Worm (Caenorhabditis elegans): ENCODE data around the gene T24H7.8.

T24H7.8 gene

ce11 chrII:6269805-6270414 is 28.1 kb downstream of the T24H7.8 start, which contains the start of gene F13H8.2 (continued):
- TF ChIP-seq pbrm-1 (GFP tag; IDR thresholded peaks at IDR 0.05) (peak; percentile 92), cebp-2 (GFP tag; IDR thresholded peaks at IDR 0.05) (0 out of 2 replicates have a peak, but pooled peaks have one; percentile 32), Y53F4B.3 (GFP tag; IDR thresholded peaks at IDR 0.05) (peak; percentile 85), bed-1 (GFP tag; IDR thresholded peaks at IDR 0.05) (no peak), egrh-3 (GFP tag; IDR thresholded peaks at IDR 0.05) (peak; percentile 75), nhr-80 (tag; optimal IDR thresholded peaks at IDR 0.05) (peak; percentile 10), aptf-3 (GFP tag; IDR thresholded peaks at IDR 0.05) (no peak), dpl-1 (GFP tag; optimal IDR thresholded peaks at IDR 0.05) (peak; percentile 68), ceh-27 (GFP tag; optimal IDR thresholded peaks at IDR 0.05) (peak; percentile 69), snpc-1.1 (tag; optimal IDR thresholded peaks at IDR 0.05; ENCODE audit: insufficient read depth) (no peak), T26A5.8 (tag; optimal IDR thresholded peaks at IDR 0.05) (no peak), lir-1 (GFP tag; conservative IDR thresholded peaks at IDR 0.05) (peak; percentile 69), B0019.2 (GFP tag; conservative IDR thresholded peaks at IDR 0.05) (peak; percentile 84), zfh-2 (GFP tag; conservative IDR thresholded peaks at IDR 0.05) (0 out of 2 replicates have a peak, but pooled peaks have one; percentile 18), mcd-1 (GFP tag; IDR thresholded peaks at IDR 0.05) (peak; percentile 90), ztf-25 (GFP tag; IDR thresholded peaks at IDR 0.05) (peak; percentile 76; the same call in 1 of the 2 replicates), T07F8.4 (tag; optimal IDR thresholded peaks at IDR 0.05) (no peak), C06A6.2 (GFP tag; conservative IDR thresholded peaks at IDR 0.05) (peak; percentile 85), madf-8 (GFP tag; conservative IDR thresholded peaks at IDR 0.05) (peak; percentile 68), F49E8.2 (tag; optimal IDR thresholded peaks at IDR 0.05; ENCODE audit: insufficient read depth) (peak; percentile 6), K11D2.4 (GFP tag; IDR thresholded peaks at IDR 0.05) (peak; percentile 84), ztf-18 (tag; optimal IDR thresholded peaks at IDR 0.05) (peak; percentile 56), efl-1 (GFP tag; optimal IDR thresholded peaks at IDR 0.05) (peak; percentile 76), hmg-20 (GFP tag; IDR thresholded peaks at IDR 0.05) (0 out of 2 replicates have a peak, but pooled peaks have one; percentile 43), ekl-4 (GFP tag; IDR thresholded peaks at IDR 0.05) (peak; percentile 86), F33H1.4 (GFP tag; IDR thresholded peaks at IDR 0.05) (peak; percentile 73), attf-5 (GFP tag; optimal IDR thresholded peaks at IDR 0.05) (peak; percentile 84), ztf-26 (tag; optimal IDR thresholded peaks at IDR 0.05) (peak; percentile 13), snpc-3.4 (tag; optimal IDR thresholded peaks at IDR 0.05) (no peak), him-1 (tag; optimal IDR thresholded peaks at IDR 0.05) (peak; percentile 19), sptf-2 (GFP tag; optimal IDR thresholded peaks at IDR 0.05) (no peak), ztf-6 (GFP tag; IDR thresholded peaks at IDR 0.05) (peak; percentile 50; the same call in 1 of the 2 replicates), tbx-9 (tag; optimal IDR thresholded peaks at IDR 0.05; ENCODE audit: borderline replicate concordance) (no peak), F23B12.7 (tag; optimal IDR thresholded peaks at IDR 0.05; ENCODE audit: insufficient read depth) (peak; percentile 95), athp-1 (tag; optimal IDR thresholded peaks at IDR 0.05) (no peak), dox-1 (GFP tag; IDR thresholded peaks at IDR 0.05) (peak; percentile 96), tlf-1 (GFP tag; optimal IDR thresholded peaks at IDR 0.05) (peak; percentile 52), madf-10 (tag; optimal IDR thresholded peaks at IDR 0.05) (peak; percentile 23), hsf-1 (GFP tag; IDR thresholded peaks at IDR 0.05) (peak; percentile 37; the same call in 1 of the 2 replicates), egl-44 (GFP tag; IDR thresholded peaks at IDR 0.05) (peak; percentile 66; the same call in 1 of the 2 replicates), aptf-2 (GFP tag; conservative IDR thresholded peaks at IDR 0.05) (peak; percentile 89; the same call in 1 of the 2 replicates), let-526 (GFP tag; IDR thresholded peaks at IDR 0.05) (0 out of 2 replicates have a peak, but pooled peaks have one; percentile 9), lin-54 (GFP tag; optimal IDR thresholded peaks at IDR 0.05) (peak; percentile 96), unc-62 (GFP tag; optimal IDR thresholded peaks at IDR 0.05) (no peak), ztf-3 (GFP tag; optimal IDR thresholded peaks at IDR 0.05) (no peak), F39B2.1 (GFP tag; IDR thresholded peaks at IDR 0.05) (no peak), madf-6 (GFP tag; IDR thresholded peaks at IDR 0.05) (peak; percentile 82), hlh-12 (tag; optimal IDR thresholded peaks at IDR 0.05) (no peak)
